Fruit fly (Drosophila melanogaster): Measurements from ENCODE around the gene Hs3st-B.
A peak's percentile ranks its signal among the peaks of the same experiment; 100 is the strongest.

Gene Hs3st-B

DNA sequence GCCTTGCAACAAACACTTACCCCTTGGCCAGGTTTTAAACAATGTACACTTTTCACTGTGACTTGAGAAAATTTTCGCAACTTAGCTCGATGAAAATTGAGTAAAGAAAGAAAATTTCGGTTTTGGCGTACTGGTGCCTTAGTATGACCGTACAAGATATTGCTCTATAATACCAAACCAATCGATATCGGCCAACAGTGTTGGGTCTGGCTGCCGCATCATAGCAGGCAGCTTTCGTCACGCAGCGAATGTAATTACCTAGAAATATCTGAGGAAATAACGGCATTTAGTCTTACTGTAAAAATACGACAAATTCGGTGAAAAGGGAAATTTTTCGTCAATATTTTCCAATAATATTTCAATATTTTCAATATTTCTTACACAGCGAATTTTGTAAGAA is 40.4 kb upstream of the Hs3st-B start, which contains the start of gene Ulp1 (continued):
- TF ChIP-seq CG7271 (tag; optimal IDR thresholded peaks at IDR 0.05) (no peak), jing (GFP tag; optimal IDR thresholded peaks at IDR 0.05) (no peak), H2.0 (GFP tag; IDR thresholded peaks at IDR 0.05) (no peak), fd64A (GFP tag; optimal IDR thresholded peaks at IDR 0.05) (no peak), Bteb2 (GFP tag; optimal IDR thresholded peaks at IDR 0.05) (no peak), CG1233 (GFP tag; optimal IDR thresholded peaks at IDR 0.05) (no peak), CG14014 (GFP tag; IDR thresholded peaks at IDR 0.05) (no peak), nmo (GFP tag; optimal IDR thresholded peaks at IDR 0.05) (peak; percentile 36), run (tag; optimal IDR thresholded peaks at IDR 0.05) (no peak), CG17912 (GFP tag; optimal IDR thresholded peaks at IDR 0.05) (peak; percentile 34), jumu (GFP tag; optimal IDR thresholded peaks at IDR 0.05) (peak; percentile 32), pb (GFP tag; optimal IDR thresholded peaks at IDR 0.05) (peak; percentile 12), Doc3 (GFP tag; IDR thresholded peaks at IDR 0.05; ENCODE audit: partially characterized antibody) (no peak), CG2875 (GFP tag; optimal IDR thresholded peaks at IDR 0.05) (no peak), Spps (tag; optimal IDR thresholded peaks at IDR 0.05) (no peak), Nf-YA (GFP tag; IDR thresholded peaks at IDR 0.05) (no peak), gt (GFP tag; IDR thresholded peaks at IDR 0.05) (no peak), usp (GFP tag; optimal IDR thresholded peaks at IDR 0.05) (no peak), Fer3 (tag; optimal IDR thresholded peaks at IDR 0.05) (no peak), CG18262 (tag; optimal IDR thresholded peaks at IDR 0.05) (no peak), CG15696 (tag; optimal IDR thresholded peaks at IDR 0.05) (no peak), CG10267 (tag; optimal IDR thresholded peaks at IDR 0.05) (peak; percentile 85), CG2129 (GFP tag; IDR thresholded peaks at IDR 0.05; ENCODE audit: partially characterized antibody) (no peak), trem (tag; optimal IDR thresholded peaks at IDR 0.05) (peak; percentile 58), NC2α (GFP tag; optimal IDR thresholded peaks at IDR 0.05) (no peak), ap (GFP tag; IDR thresholded peaks at IDR 0.05) (no peak), B-H2 (GFP tag; optimal IDR thresholded peaks at IDR 0.05) (no peak), jigr1 (GFP tag; IDR thresholded peaks at IDR 0.05) (no peak), tin (GFP tag; optimal IDR thresholded peaks at IDR 0.05) (peak; percentile 20), sob (GFP tag; IDR thresholded peaks at IDR 0.05) (peak; percentile 42), CG13624 (GFP tag; optimal IDR thresholded peaks at IDR 0.05) (peak; percentile 43), so (GFP tag; IDR thresholded peaks at IDR 0.05) (no peak), ewg (GFP tag; optimal IDR thresholded peaks at IDR 0.05) (peak; percentile 43), seq (GFP tag; IDR thresholded peaks at IDR 0.05) (no peak), CG6683 (GFP tag; optimal IDR thresholded peaks at IDR 0.05) (no peak), CG13775 (GFP tag; optimal IDR thresholded peaks at IDR 0.05) (no peak), CG31441 (GFP tag; IDR thresholded peaks at IDR 0.05) (no peak), CG1602 (GFP tag; optimal IDR thresholded peaks at IDR 0.05) (no peak), CG17361 (GFP tag; IDR thresholded peaks at IDR 0.05) (peak; percentile 17; the same call in 1 of the 3 replicates), vfl (GFP tag; optimal IDR thresholded peaks at IDR 0.05) (no peak), Hr39 (optimal IDR thresholded peaks at IDR 0.05) (no peak), CG12236 (GFP tag; optimal IDR thresholded peaks at IDR 0.05) (no peak), ERR (GFP tag; optimal IDR thresholded peaks at IDR 0.05) (no peak), lilli (GFP tag; optimal IDR thresholded peaks at IDR 0.05) (no peak), CG11093 (GFP tag; IDR thresholded peaks at IDR 0.05) (no peak), BtbVII (GFP tag; optimal IDR thresholded peaks at IDR 0.05) (no peak), Bgb (GFP tag; IDR thresholded peaks at IDR 0.05; ENCODE audit: partially characterized antibody) (peak; percentile 55), TFAM (GFP tag; optimal IDR thresholded peaks at IDR 0.05) (no peak), vvl (GFP tag; IDR thresholded peaks at IDR 0.05) (peak; percentile 45; the same call in 1 of the 2 replicates), CG10654 (GFP tag; optimal IDR thresholded peaks at IDR 0.05) (no peak), CG9727 (GFP tag; optimal IDR thresholded peaks at IDR 0.05) (no peak), CG9609 (GFP tag; optimal IDR thresholded peaks at IDR 0.05) (no peak), NFAT (GFP tag; IDR thresholded peaks at IDR 0.05) (no peak)
